Fruit fly (Drosophila melanogaster): ENCODE measurements around the gene CG12535.

Gene CG12535

DNA sequence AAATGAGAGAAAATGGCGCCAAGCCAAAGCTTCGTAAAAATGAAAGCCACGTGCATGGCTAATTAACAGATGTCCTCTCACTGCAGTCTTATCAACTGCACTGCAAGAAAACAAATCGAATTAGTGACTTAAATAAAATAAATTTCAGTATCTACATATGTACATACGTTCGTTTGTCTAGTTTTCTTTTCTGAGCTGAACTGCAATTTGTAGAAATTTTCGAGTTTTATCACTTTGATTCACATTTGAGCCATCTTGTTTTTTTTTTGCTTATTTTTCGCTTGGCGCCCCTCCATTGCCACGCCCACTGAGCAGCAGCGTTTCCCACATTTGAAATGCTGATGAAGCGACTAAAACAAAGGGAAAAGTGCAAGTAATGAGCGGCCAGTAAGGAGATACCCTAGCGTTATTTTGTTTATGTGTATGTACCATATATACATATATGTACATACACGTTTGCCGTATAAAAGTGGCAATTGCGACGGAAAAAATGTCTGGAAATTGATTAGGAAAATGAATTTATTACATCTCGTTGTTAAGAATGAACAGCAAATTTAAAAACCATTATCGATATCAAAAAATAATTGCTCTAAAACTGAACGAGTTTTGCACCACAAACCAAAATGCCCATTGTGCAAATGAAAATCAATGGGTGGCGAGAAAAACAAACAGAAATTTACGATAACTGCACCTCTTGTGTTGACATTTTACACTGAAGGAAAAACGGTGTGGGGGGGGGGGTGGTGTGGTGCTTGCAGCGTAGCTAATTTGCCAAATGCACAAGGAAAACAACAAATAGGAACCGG lies 822 bp downstream of the CG12535 start:
- TF ChIP-seq woc (GFP tag; optimal IDR thresholded peaks at IDR 0.05) = peak; percentile 10
- no peak for TF ChIP-seq HLH106 (tag; optimal IDR thresholded peaks at IDR 0.05)
- no peak for TF ChIP-seq Rel (GFP tag; optimal IDR thresholded peaks at IDR 0.05)
- TF ChIP-seq Rel (tag; optimal IDR thresholded peaks at IDR 0.05) = no peak
- TF ChIP-seq br (GFP tag; optimal IDR thresholded peaks at IDR 0.05) = no peak
- TF ChIP-seq tai (GFP tag; optimal IDR thresholded peaks at IDR 0.05) = no peak
- TF ChIP-seq jim (GFP tag; optimal IDR thresholded peaks at IDR 0.05) = no peak
- no peak for TF ChIP-seq lola (GFP tag; optimal IDR thresholded peaks at IDR 0.05)
- no peak for TF ChIP-seq Dif (GFP tag; optimal IDR thresholded peaks at IDR 0.05; ENCODE audit: partially characterized antibody)
- no peak for TF ChIP-seq CG9705 (GFP tag; optimal IDR thresholded peaks at IDR 0.05)
- TF ChIP-seq sv (GFP tag; optimal IDR thresholded peaks at IDR 0.05) = no peak
- peak; percentile 53 for TF ChIP-seq h (GFP tag; optimal IDR thresholded peaks at IDR 0.05)
- TF ChIP-seq dsf (GFP tag; optimal IDR thresholded peaks at IDR 0.05; ENCODE audit: borderline replicate concordance) = no peak
- peak; percentile 34 for TF ChIP-seq rgr (GFP tag; optimal IDR thresholded peaks at IDR 0.05)
- TF ChIP-seq Myc (optimal IDR thresholded peaks at IDR 0.05) = no peak
- TF ChIP-seq OdsH (GFP tag; optimal IDR thresholded peaks at IDR 0.05) = peak; percentile 20
- TF ChIP-seq Sp1 (GFP tag; optimal IDR thresholded peaks at IDR 0.05) = no peak
- TF ChIP-seq psq (GFP tag; optimal IDR thresholded peaks at IDR 0.05) = no peak
- TF ChIP-seq pan (optimal IDR thresholded peaks at IDR 0.05) = no peak
- peak; percentile 29 for TF ChIP-seq ey (GFP tag; optimal IDR thresholded peaks at IDR 0.05)
- no peak for TF ChIP-seq dl (GFP tag; optimal IDR thresholded peaks at IDR 0.05; ENCODE audit: insufficient read depth in 1 of 2, partially characterized antibody in 2 of 2)
- TF ChIP-seq GATAd (GFP tag; optimal IDR thresholded peaks at IDR 0.05) = no peak
- peak in 1 of 2 experiments; percentile 57 for TF ChIP-seq foxo (GFP tag; optimal IDR thresholded peaks at IDR 0.05)
- TF ChIP-seq sage (GFP tag; optimal IDR thresholded peaks at IDR 0.05) = no peak
- no peak for TF ChIP-seq CrebA (GFP tag; optimal IDR thresholded peaks at IDR 0.05; ENCODE audit: borderline replicate concordance)
- peak; percentile 4 for TF ChIP-seq dmrt93B (GFP tag; optimal IDR thresholded peaks at IDR 0.05)
- no peak for TF ChIP-seq CG32264 (GFP tag; optimal IDR thresholded peaks at IDR 0.05)
- TF ChIP-seq Abd-B (GFP tag; optimal IDR thresholded peaks at IDR 0.05) = no peak
- TF ChIP-seq N (GFP tag; optimal IDR thresholded peaks at IDR 0.05) = no peak
- TF ChIP-seq fru (GFP tag; optimal IDR thresholded peaks at IDR 0.05) = peak; percentile 44
- no peak for TF ChIP-seq Jra (GFP tag; optimal IDR thresholded peaks at IDR 0.05)
- TF ChIP-seq Mio (GFP tag; optimal IDR thresholded peaks at IDR 0.05) = no peak

DNA sequence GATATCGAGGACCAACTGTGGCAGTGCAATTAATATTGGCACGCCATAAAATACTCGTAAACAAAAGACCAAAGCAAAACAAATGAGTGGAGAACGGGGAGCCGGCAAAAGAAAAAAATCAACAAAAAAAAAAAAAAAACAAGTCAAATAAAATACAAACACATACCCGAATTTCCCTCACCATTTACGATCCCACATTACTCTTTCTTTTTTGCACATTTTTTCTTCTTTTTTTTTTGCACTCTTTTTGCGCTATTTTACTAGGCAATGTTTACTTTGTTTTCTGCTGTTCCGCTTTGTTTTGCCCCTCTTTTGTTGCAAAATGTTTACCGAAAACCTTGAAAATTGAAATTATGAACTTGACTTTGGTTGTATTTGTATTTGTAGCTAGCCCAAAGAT lies 2.1 kb downstream of the CG12535 start:
- TF ChIP-seq Sp1 (GFP tag; optimal IDR thresholded peaks at IDR 0.05) = peak; percentile 21
- no peak for TF ChIP-seq Rel (GFP tag; optimal IDR thresholded peaks at IDR 0.05)
- no peak for TF ChIP-seq Rel (tag; optimal IDR thresholded peaks at IDR 0.05)
- TF ChIP-seq Hr78 (GFP tag; optimal IDR thresholded peaks at IDR 0.05) = no peak
- TF ChIP-seq GATAd (GFP tag; optimal IDR thresholded peaks at IDR 0.05) = no peak
- TF ChIP-seq Dif (GFP tag; optimal IDR thresholded peaks at IDR 0.05; ENCODE audit: partially characterized antibody) = no peak
- no peak for TF ChIP-seq dsf (GFP tag; optimal IDR thresholded peaks at IDR 0.05; ENCODE audit: borderline replicate concordance)
- no peak for TF ChIP-seq Vsx2 (GFP tag; optimal IDR thresholded peaks at IDR 0.05; ENCODE audit: partially characterized antibody)
- TF ChIP-seq OdsH (GFP tag; optimal IDR thresholded peaks at IDR 0.05) = no peak
- TF ChIP-seq lola (GFP tag; optimal IDR thresholded peaks at IDR 0.05) = no peak
- TF ChIP-seq foxo (GFP tag; optimal IDR thresholded peaks at IDR 0.05) = no peak
- no peak for TF ChIP-seq sage (GFP tag; optimal IDR thresholded peaks at IDR 0.05)
- TF ChIP-seq CG9705 (GFP tag; optimal IDR thresholded peaks at IDR 0.05) = no peak
- TF ChIP-seq dl (GFP tag; optimal IDR thresholded peaks at IDR 0.05; ENCODE audit: insufficient read depth in 1 of 2, partially characterized antibody in 2 of 2) = no peak
- TF ChIP-seq Hr83 (GFP tag; optimal IDR thresholded peaks at IDR 0.05; ENCODE audit: poor library complexity, severe bottlenecking) = no peak
- TF ChIP-seq CrebA (GFP tag; optimal IDR thresholded peaks at IDR 0.05; ENCODE audit: borderline replicate concordance) = no peak
- no peak for TF ChIP-seq pan (optimal IDR thresholded peaks at IDR 0.05)
- TF ChIP-seq dmrt93B (GFP tag; optimal IDR thresholded peaks at IDR 0.05) = no peak
- TF ChIP-seq Mio (GFP tag; optimal IDR thresholded peaks at IDR 0.05) = no peak
- TF ChIP-seq HLH106 (tag; optimal IDR thresholded peaks at IDR 0.05) = no peak
- no peak for TF ChIP-seq Jra (GFP tag; optimal IDR thresholded peaks at IDR 0.05)
- no peak for TF ChIP-seq tai (GFP tag; optimal IDR thresholded peaks at IDR 0.05)
- TF ChIP-seq rgr (GFP tag; optimal IDR thresholded peaks at IDR 0.05) = peak; percentile 1
- TF ChIP-seq jim (GFP tag; optimal IDR thresholded peaks at IDR 0.05) = no peak
- no peak for TF ChIP-seq Myc (optimal IDR thresholded peaks at IDR 0.05)
- no peak for TF ChIP-seq N (GFP tag; optimal IDR thresholded peaks at IDR 0.05)
- no peak for TF ChIP-seq br (GFP tag; optimal IDR thresholded peaks at IDR 0.05)
- peak; percentile 7 for TF ChIP-seq h (GFP tag; optimal IDR thresholded peaks at IDR 0.05)
- TF ChIP-seq fru (GFP tag; optimal IDR thresholded peaks at IDR 0.05) = no peak
- TF ChIP-seq brk (GFP tag; optimal IDR thresholded peaks at IDR 0.05) = no peak
- TF ChIP-seq ey (GFP tag; optimal IDR thresholded peaks at IDR 0.05) = no peak
- TF ChIP-seq Abd-B (GFP tag; optimal IDR thresholded peaks at IDR 0.05) = no peak
- peak; percentile 46 for TF ChIP-seq psq (GFP tag; optimal IDR thresholded peaks at IDR 0.05)
- no peak for TF ChIP-seq Hnf4 (GFP tag; optimal IDR thresholded peaks at IDR 0.05)
- TF ChIP-seq Dfd (GFP tag; optimal IDR thresholded peaks at IDR 0.05) = no peak
- no peak for TF ChIP-seq CG32264 (GFP tag; optimal IDR thresholded peaks at IDR 0.05)
